Worm (Caenorhabditis elegans) whole organism, young adult: ENCODE measurements around the gene T28C6.7.

ENCODE experiments used
- C17E4.6 ChIP-seq: fragments of 200-800 bp; sonication (Bioruptor generic); IDR thresholded peaks from 2 replicates; pipeline ENCODE4 v1.3.6; 2022; ENCODE audit warnings: missing genetic modification reagents, missing genetic modification characterization, missing compliant biosample characterization
- D2030.7 ChIP-seq: fragments of 200-800 bp; sonication (Bioruptor generic); IDR thresholded peaks from 2 replicates; pipeline ENCODE4 v1.3.6; 2022; ENCODE audit warnings: missing genetic modification reagents, missing genetic modification characterization, missing compliant biosample characterization
- F57A8.1 ChIP-seq: fragments of 200-800 bp; sonication (Bioruptor generic); optimal IDR thresholded peaks from 2 replicates; lab custom pipeline; 2018; ENCODE audit warnings: mild to moderate bottlenecking, missing genetic modification characterization, moderate library complexity, missing compliant biosample characterization
- K11D2.4 ChIP-seq: fragments of 200-800 bp; sonication (Bioruptor generic); IDR thresholded peaks from 2 replicates; pipeline ENCODE4 v1.3.6; 2022; ENCODE audit warnings: missing genetic modification reagents, missing genetic modification characterization, missing compliant biosample characterization
- T07F8.4 ChIP-seq: sonication (generic microtip); optimal IDR thresholded peaks from 2 replicates; lab custom pipeline; 2016; ENCODE audit warnings: mild to moderate bottlenecking, missing genetic modification characterization, moderate library complexity, missing compliant biosample characterization
- Y53F4B.3 ChIP-seq: fragments of 200-800 bp; sonication (Bioruptor generic); IDR thresholded peaks from 2 replicates; pipeline ENCODE4 v1.3.6; 2022; ENCODE audit warnings: missing genetic modification reagents, missing genetic modification characterization, missing compliant biosample characterization
- Y67H2A.10 ChIP-seq: fragments of 200-800 bp; sonication (Bioruptor generic); conservative IDR thresholded peaks from 2 replicates; pipeline ENCODE4 v1.3.6; 2022; ENCODE audit warnings: missing genetic modification reagents, missing genetic modification characterization, missing compliant biosample characterization
- akir-1 ChIP-seq: fragments of 200-800 bp; sonication (Bioruptor generic); optimal IDR thresholded peaks from 2 replicates; lab custom pipeline; 2018; ENCODE audit warnings: mild to moderate bottlenecking, missing genetic modification characterization, moderate library complexity, missing compliant biosample characterization
- attf-3 ChIP-seq: fragments of 200-800 bp; sonication (Bioruptor generic); conservative IDR thresholded peaks from 2 replicates; pipeline ENCODE4 v1.3.6; 2022; ENCODE audit warnings: missing genetic modification reagents, missing genetic modification characterization, missing compliant biosample characterization
- attf-5 ChIP-seq: fragments of 200-800 bp; sonication (Bioruptor generic); optimal IDR thresholded peaks from 2 replicates; lab custom pipeline; 2018; ENCODE audit warnings: mild to moderate bottlenecking, missing genetic modification characterization, missing compliant biosample characterization
- attf-6 ChIP-seq: fragments of 200-800 bp; sonication (Bioruptor generic); IDR thresholded peaks from 2 replicates; pipeline ENCODE4 v1.3.6; 2022; ENCODE audit warnings: missing genetic modification reagents, missing genetic modification characterization, missing compliant biosample characterization
- ccch-3 ChIP-seq: fragments of 200-800 bp; sonication (Bioruptor generic); optimal IDR thresholded peaks from 2 replicates; lab custom pipeline; 2018; ENCODE audit warnings: mild to moderate bottlenecking, missing genetic modification characterization, missing compliant biosample characterization
- cebp-1 ChIP-seq, 2 experiments: fragments of 200-800 bp in 1 of 2; sonication (Bioruptor generic) in 1 of 2; sonication (generic microtip) in 1 of 2; IDR thresholded peaks in 1 of 2; optimal IDR thresholded peaks in 1 of 2; 2 replicates each; pipeline versions ENCODE4 v1.3.6 to Lab custom; 2017 to 2022; ENCODE audit warnings: missing compliant biosample characterization in 2 of 2, missing genetic modification characterization in 2 of 2, mild to moderate bottlenecking in 1 of 2, missing genetic modification reagents in 1 of 2, moderate library complexity in 1 of 2
- ceh-100 ChIP-seq: fragments of 200-800 bp; sonication (Bioruptor generic); IDR thresholded peaks from 2 replicates; pipeline ENCODE4 v1.3.6; 2022; ENCODE audit warnings: missing genetic modification reagents, missing genetic modification characterization, missing compliant biosample characterization
- ceh-27 ChIP-seq: fragments of 200-800 bp; sonication (Bioruptor generic); optimal IDR thresholded peaks from 2 replicates; lab custom pipeline; 2018; ENCODE audit warnings: mild to moderate bottlenecking, missing genetic modification characterization, moderate library complexity, missing compliant biosample characterization
- ceh-40 ChIP-seq: fragments of 200-800 bp; sonication (Bioruptor generic); IDR thresholded peaks from 2 replicates; pipeline ENCODE4 v1.3.6; 2022; ENCODE audit warnings: missing genetic modification characterization, missing compliant biosample characterization
- ceh-58 ChIP-seq: fragments of 200-800 bp; sonication (Bioruptor generic); IDR thresholded peaks from 2 replicates; pipeline ENCODE4 v1.3.6; 2022; ENCODE audit warnings: missing genetic modification characterization, missing compliant biosample characterization
- ceh-91 ChIP-seq: fragments of 200-800 bp; sonication (Bioruptor generic); IDR thresholded peaks from 2 replicates; pipeline ENCODE4 v1.3.6; 2022; ENCODE audit warnings: missing genetic modification reagents, missing genetic modification characterization, missing compliant biosample characterization
- egrh-3 ChIP-seq: fragments of 200-800 bp; sonication (Bioruptor generic); IDR thresholded peaks from 2 replicates; pipeline ENCODE4 v1.3.6; 2022; ENCODE audit warnings: missing genetic modification reagents, missing genetic modification characterization, missing compliant biosample characterization
- gei-17 ChIP-seq: fragments of 200-800 bp; sonication (Bioruptor generic); optimal IDR thresholded peaks from 2 replicates; lab custom pipeline; 2018; ENCODE audit warnings: mild to moderate bottlenecking, missing genetic modification characterization, missing compliant biosample characterization
- hlh-12 ChIP-seq: sonication (generic microtip); optimal IDR thresholded peaks from 2 replicates; lab custom pipeline; 2016; ENCODE audit warnings: missing genetic modification characterization, missing compliant biosample characterization
- hmg-1.2 ChIP-seq: fragments of 200-800 bp; sonication (Bioruptor generic); IDR thresholded peaks from 2 replicates; pipeline ENCODE4 v1.3.6; 2022; ENCODE audit warnings: missing genetic modification reagents, missing genetic modification characterization, missing compliant biosample characterization
- madf-10 ChIP-seq: sonication (generic microtip); optimal IDR thresholded peaks from 2 replicates; lab custom pipeline; 2016; ENCODE audit warnings: mild to moderate bottlenecking, missing genetic modification characterization, missing compliant biosample characterization
- madf-8 ChIP-seq: fragments of 200-800 bp; sonication (Bioruptor generic); conservative IDR thresholded peaks from 2 replicates; pipeline ENCODE4 v1.3.6; 2022; ENCODE audit warnings: missing genetic modification reagents, missing genetic modification characterization, missing compliant biosample characterization
- mel-28 ChIP-seq: sonication (generic microtip); optimal IDR thresholded peaks from 2 replicates; lab custom pipeline; 2016; ENCODE audit warnings: borderline replicate concordance, mild to moderate bottlenecking, missing genetic modification characterization, missing compliant biosample characterization
- nfya-2 ChIP-seq: fragments of 200-800 bp; sonication (Bioruptor generic); IDR thresholded peaks from 2 replicates; pipeline ENCODE4 v1.3.6; 2022; ENCODE audit warnings: missing genetic modification reagents, missing genetic modification characterization, missing compliant biosample characterization
- nhr-120 ChIP-seq: fragments of 200-800 bp; sonication (Bioruptor generic); IDR thresholded peaks from 2 replicates; pipeline ENCODE4 v1.3.6; 2022; ENCODE audit warnings: missing genetic modification characterization, missing compliant biosample characterization
- pbrm-1 ChIP-seq: fragments of 200-800 bp; sonication (Bioruptor generic); IDR thresholded peaks from 2 replicates; pipeline ENCODE4 v1.3.6; 2022; ENCODE audit warnings: missing genetic modification reagents, missing genetic modification characterization, missing compliant biosample characterization
- rec-8 ChIP-seq, 2 experiments: sonication (generic microtip); optimal IDR thresholded peaks; 2 replicates each; lab custom pipeline; 2016; ENCODE audit warnings: mild to moderate bottlenecking in 2 of 2, missing genetic modification characterization in 2 of 2, missing genetic modification reagents in 2 of 2, missing genotype in 2 of 2, missing biosample characterization in 1 of 2, missing compliant biosample characterization in 1 of 2, moderate library complexity in 1 of 2
- snpc-4 ChIP-seq, 5 experiments: fragments of 150-350 bp in 1 of 5; sonication (generic microtip) in 4 of 5; optimal IDR thresholded peaks; 2 replicates each; lab custom pipeline; 2014 to 2018; ENCODE audit warnings: missing genetic modification characterization in 5 of 5, missing biosample characterization in 3 of 5, antibody characterized with exemption in 2 of 5, mild to moderate bottlenecking in 2 of 5, missing compliant biosample characterization in 2 of 5, missing genotype in 2 of 5, moderate library complexity in 2 of 5, missing genetic modification reagents in 1 of 5
- ztf-18 ChIP-seq: sonication (generic microtip); optimal IDR thresholded peaks from 2 replicates; lab custom pipeline; 2016; ENCODE audit warnings: missing genotype, mild to moderate bottlenecking, missing genetic modification characterization, missing compliant biosample characterization
- ztf-25 ChIP-seq: fragments of 200-800 bp; sonication (Bioruptor generic); IDR thresholded peaks from 2 replicates; pipeline ENCODE4 v1.3.6; 2022; ENCODE audit warnings: missing genetic modification reagents, missing genetic modification characterization, missing compliant biosample characterization

T28C6.7 gene

DNA sequence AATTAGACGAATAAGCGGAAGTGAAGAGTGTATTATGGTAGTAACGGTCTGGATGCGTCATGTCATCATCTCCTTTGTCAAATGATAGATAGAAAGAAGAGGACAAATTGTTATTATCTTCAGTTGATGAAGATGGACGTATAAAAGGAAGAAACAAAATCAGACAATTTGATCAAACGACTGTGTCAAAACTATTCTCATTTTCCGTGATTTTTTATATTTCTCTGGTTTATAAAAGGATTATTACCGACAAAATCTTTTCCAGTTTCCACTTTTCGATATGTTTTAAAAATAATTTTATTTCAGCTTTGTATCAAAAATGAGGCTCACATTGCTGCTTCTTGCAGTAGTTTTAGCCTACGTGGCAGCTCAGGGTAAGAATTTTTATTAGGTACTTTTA, 11.6 kb upstream of the T28C6.7 start, which contains the start of gene grsp-2:
Gene grsp-2 (plus strand): TSS at position 301 of the 400 bp plus-strand sequence.
- no peak for TF ChIP-seq akir-1 (GFP tag; lab: Kevin White, UChicago)
- no peak for TF ChIP-seq K11D2.4 (GFP tag; lab: Robert Waterston, UW)
- TF ChIP-seq hmg-1.2 (GFP tag; lab: Robert Waterston, UW): no peak
- no peak for TF ChIP-seq ceh-40 (GFP tag; lab: Robert Waterston, UW)

DNA sequence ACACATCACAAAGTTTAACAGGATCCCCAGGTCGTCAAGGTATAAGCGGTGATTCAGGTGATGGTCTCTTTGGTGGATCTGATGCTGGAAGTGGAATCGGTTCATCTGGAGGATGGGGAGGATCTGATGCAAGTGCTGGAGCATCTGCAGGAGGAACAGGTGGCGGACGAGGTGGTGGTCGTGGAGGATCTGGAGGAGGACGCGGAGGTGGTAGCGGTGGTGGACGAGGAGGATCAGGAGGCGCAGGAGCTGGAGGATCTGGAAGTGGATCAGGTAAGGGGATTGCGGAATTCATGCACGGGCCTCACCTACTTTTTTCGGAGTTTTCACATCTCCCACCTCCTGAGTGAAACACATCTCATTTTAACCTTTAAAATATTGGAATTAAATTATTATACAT, 11.0 kb upstream of the T28C6.7 start:
- TF ChIP-seq pbrm-1 (GFP tag; lab: Robert Waterston, UW) (no peak), F57A8.1 (no peak), ztf-18 (tag; lab: Kevin White, UChicago) (no peak), attf-3 (GFP tag; lab: Robert Waterston, UW) (no peak), egrh-3 (GFP tag; lab: Robert Waterston, UW) (peak; percentile 86), ceh-100 (GFP tag; lab: Robert Waterston, UW) (no peak), snpc-4 (GFP tag; optimal IDR thresholded peaks at IDR 0.05; lab: Kevin White, UChicago) (no peak), snpc-4 (tag; optimal IDR thresholded peaks at IDR 0.05; lab: Kevin White, UChicago) (no peak), ztf-25 (no peak)

DNA sequence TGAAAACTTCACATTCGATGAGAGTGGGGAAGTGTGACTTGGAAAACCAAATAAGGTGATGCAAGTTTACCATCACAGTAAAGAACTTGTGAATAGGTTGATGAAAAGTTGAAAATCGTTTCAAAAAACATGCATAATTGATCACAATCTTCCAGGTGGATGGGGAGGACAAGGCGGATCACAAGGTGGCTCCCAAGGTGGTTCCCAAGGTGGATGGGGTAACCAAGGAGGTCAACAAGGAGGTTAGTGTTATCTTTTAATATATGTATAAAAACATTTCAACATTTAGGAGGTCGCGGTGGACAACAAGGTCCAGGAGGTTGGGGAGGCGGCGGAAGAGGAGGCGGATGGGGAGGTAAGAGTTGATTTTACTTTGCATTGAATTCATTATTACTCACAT, 10.0 kb upstream of the T28C6.7 start, which contains the start of gene T28C6.10:
Gene T28C6.10 (plus strand): TSS at position 301 of the 400 bp plus-strand sequence.
- TF ChIP-seq D2030.7 (GFP tag; lab: Robert Waterston, UW): no peak

DNA sequence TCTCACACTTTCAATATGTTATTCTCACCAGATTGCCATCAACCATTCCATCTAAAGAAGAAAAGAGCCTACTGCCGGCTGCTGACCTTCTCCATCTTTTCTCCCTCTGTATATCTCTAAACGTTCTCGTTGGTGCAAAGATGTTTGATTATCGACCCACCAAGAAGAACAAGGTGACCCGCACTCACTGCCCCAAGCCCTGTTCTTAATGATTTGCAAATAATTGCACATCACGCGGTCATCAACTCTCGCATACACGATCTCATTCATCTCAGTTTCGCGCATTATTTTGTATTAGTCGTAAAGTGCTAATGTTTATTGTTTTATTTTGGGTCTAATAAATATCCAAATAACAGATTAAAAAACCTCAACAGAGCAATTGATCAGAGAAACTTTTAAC, 8.1 kb upstream of the T28C6.7 start:
- no peak for TF ChIP-seq T07F8.4
- no peak for TF ChIP-seq rec-8 (tag; optimal IDR thresholded peaks at IDR 0.05; lab: Kevin White, UChicago)
- TF ChIP-seq F57A8.1: no peak
- TF ChIP-seq hlh-12 (tag; lab: Kevin White, UChicago): no peak
- TF ChIP-seq attf-5 (GFP tag; lab: Kevin White, UChicago): no peak
- no peak for TF ChIP-seq Y53F4B.3 (GFP tag; lab: Robert Waterston, UW)
- no peak for TF ChIP-seq cebp-1 (GFP tag; IDR thresholded peaks at IDR 0.05; lab: Robert Waterston, UW)
- TF ChIP-seq cebp-1 (tag; optimal IDR thresholded peaks at IDR 0.05; lab: Kevin White, UChicago): no peak
- TF ChIP-seq ceh-27 (GFP tag; lab: Kevin White, UChicago): no peak

DNA sequence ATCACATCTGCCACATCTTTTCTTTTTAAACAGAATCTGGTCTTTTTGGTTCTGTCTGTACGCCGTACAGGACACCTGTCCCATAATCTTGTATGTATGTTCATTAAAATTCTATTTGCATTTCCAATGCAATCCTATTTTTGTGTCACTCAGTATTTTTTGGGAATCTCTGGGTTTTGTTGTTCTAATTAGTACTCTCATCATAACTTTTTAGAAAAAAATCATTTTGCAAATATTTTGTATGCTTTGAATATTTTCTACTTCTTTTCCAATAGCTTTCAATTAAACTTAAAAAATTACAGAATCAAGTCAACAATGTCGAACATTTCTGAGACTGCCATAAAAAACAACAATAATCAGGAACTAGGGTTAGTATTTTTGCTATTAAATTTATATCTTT, 7.6 kb upstream of the T28C6.7 start, which contains the start of gene T28C6.3:
Gene T28C6.3 (plus strand): TSS at position 301 of the 400 bp plus-strand sequence.
- TF ChIP-seq Y67H2A.10 (GFP tag; lab: Robert Waterston, UW): no peak
- TF ChIP-seq nfya-2 (GFP tag; lab: Robert Waterston, UW): no peak
- no peak for TF ChIP-seq madf-10
- no peak for TF ChIP-seq ccch-3 (GFP tag; lab: Kevin White, UChicago)
- TF ChIP-seq nhr-120 (GFP tag; lab: Robert Waterston, UW): no peak

DNA sequence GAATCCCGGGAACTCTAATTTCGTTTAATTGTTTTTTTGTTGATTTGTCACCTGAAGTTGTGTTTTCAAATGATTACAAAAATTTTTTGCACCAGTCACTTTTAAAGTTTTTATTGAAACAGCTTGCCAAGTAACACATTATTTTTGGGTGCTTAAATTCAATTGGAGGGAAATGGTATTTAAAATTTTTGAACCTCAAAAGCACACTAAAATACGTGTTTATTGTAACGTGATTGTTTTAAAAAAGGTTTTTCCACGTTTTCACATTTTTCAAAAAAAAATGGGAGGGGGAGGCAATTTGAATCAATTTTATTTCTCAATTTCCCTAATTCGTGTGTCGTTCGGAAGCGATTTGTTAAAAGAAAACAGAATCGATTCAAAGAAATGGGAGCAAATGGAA, 6.5 kb upstream of the T28C6.7 start, which contains the start of gene T28C6.5:
Gene T28C6.5 (plus strand): TSS at position 301 of the 400 bp plus-strand sequence.
- TF ChIP-seq C17E4.6: no peak
- no peak for TF ChIP-seq nfya-2 (GFP tag; lab: Robert Waterston, UW)
- TF ChIP-seq ceh-58 (GFP tag; lab: Robert Waterston, UW): no peak
- TF ChIP-seq akir-1 (GFP tag; lab: Kevin White, UChicago): no peak
- TF ChIP-seq madf-8 (GFP tag; lab: Robert Waterston, UW): no peak
- TF ChIP-seq gei-17 (GFP tag; lab: Kevin White, UChicago): no peak
- no peak for TF ChIP-seq attf-6
- no peak for TF ChIP-seq mel-28 (tag; lab: Kevin White, UChicago)
- no peak for TF ChIP-seq ceh-91 (GFP tag; lab: Robert Waterston, UW)
- TF ChIP-seq madf-10: no peak
- TF ChIP-seq, all 124 proteins: peak for 0
